Worm (Caenorhabditis elegans): ENCODE results near the gene M163.1.
A peak's percentile ranks its signal among the peaks of the same experiment; 100 is the strongest.

Gene M163.1

ce11 chrX:14480248-14480647 lies 23.4 kb downstream of the M163.1 start, which contains the start of gene gfi-3 (continued):
- TF ChIP-seq F39B2.1 (GFP tag; IDR thresholded peaks at IDR 0.05) (no peak), ceh-100 (GFP tag; IDR thresholded peaks at IDR 0.05) (0 out of 2 replicates have a peak, but pooled peaks have one; percentile 11), ZK185.1 (tag; optimal IDR thresholded peaks at IDR 0.05; ENCODE audit: poor library complexity, severe bottlenecking) (peak; percentile 65), snpc-3.4 (tag; optimal IDR thresholded peaks at IDR 0.05) (peak; percentile 2), nfya-1 (tag; optimal IDR thresholded peaks at IDR 0.05; ENCODE audit: borderline replicate concordance, insufficient read depth) (no peak), F23B12.7 (tag; optimal IDR thresholded peaks at IDR 0.05; ENCODE audit: insufficient read depth) (no peak), mxl-1 (tag; optimal IDR thresholded peaks at IDR 0.05) (no peak), dpl-1 (GFP tag; optimal IDR thresholded peaks at IDR 0.05) (no peak), hsf-1 (GFP tag; IDR thresholded peaks at IDR 0.05) (no peak), Y56A3A.18 (GFP tag; IDR thresholded peaks at IDR 0.05) (no peak), ceh-40 (GFP tag; IDR thresholded peaks at IDR 0.05) (no peak), cebp-1 (GFP tag; IDR thresholded peaks at IDR 0.05) (peak; percentile 19; the same call in 1 of the 2 replicates), cebp-1 (tag; optimal IDR thresholded peaks at IDR 0.05) (peak; percentile 78), somi-1 (GFP tag; optimal IDR thresholded peaks at IDR 0.05) (no peak), dox-1 (GFP tag; IDR thresholded peaks at IDR 0.05) (peak; percentile 74), tbx-9 (tag; optimal IDR thresholded peaks at IDR 0.05; ENCODE audit: borderline replicate concordance) (no peak), mcd-1 (GFP tag; IDR thresholded peaks at IDR 0.05) (peak; percentile 69), lin-26 (GFP tag; IDR thresholded peaks at IDR 0.05) (no peak), ztf-28 (GFP tag; IDR thresholded peaks at IDR 0.05) (no peak), K12H6.12 (tag; optimal IDR thresholded peaks at IDR 0.05) (peak; percentile 40), efl-1 (GFP tag; optimal IDR thresholded peaks at IDR 0.05) (peak; percentile 20), dpff-1 (tag; optimal IDR thresholded peaks at IDR 0.05) (no peak), ztf-18 (tag; optimal IDR thresholded peaks at IDR 0.05) (peak; percentile 94), athp-1 (tag; optimal IDR thresholded peaks at IDR 0.05) (no peak), hlh-26 (GFP tag; conservative IDR thresholded peaks at IDR 0.05) (no peak), lag-1 (GFP tag; IDR thresholded peaks at IDR 0.05) (no peak), atf-7 (tag; optimal IDR thresholded peaks at IDR 0.05) (no peak), madf-3 (GFP tag; IDR thresholded peaks at IDR 0.05) (0 out of 2 replicates have a peak, but pooled peaks have one; percentile 20), F10E7.11 (tag; optimal IDR thresholded peaks at IDR 0.05) (no peak), F37B4.10 (GFP tag; IDR thresholded peaks at IDR 0.05) (no peak), nhr-120 (GFP tag; IDR thresholded peaks at IDR 0.05) (no peak), attf-5 (GFP tag; optimal IDR thresholded peaks at IDR 0.05) (peak; percentile 74), snpc-1.1 (tag; optimal IDR thresholded peaks at IDR 0.05; ENCODE audit: insufficient read depth) (no peak), nfyb-1 (GFP tag; IDR thresholded peaks at IDR 0.05) (0 out of 2 replicates have a peak, but pooled peaks have one; percentile 50), chd-7 (tag; optimal IDR thresholded peaks at IDR 0.05) (no peak), nhr-90 (tag; optimal IDR thresholded peaks at IDR 0.05) (no peak)

ce11 chrX:14478743-14479428 lies 24.7 kb downstream of the M163.1 start, which contains the start of gene M163.11:
TSS of gene M163.11 (plus strand) at chrX:14479378.
- TF ChIP-seq xnd-1 (tag; optimal IDR thresholded peaks at IDR 0.05) (no peak), unc-130 (GFP tag; optimal IDR thresholded peaks at IDR 0.05) (no peak), ceh-27 (GFP tag; optimal IDR thresholded peaks at IDR 0.05) (no peak), rec-8 (tag; optimal IDR thresholded peaks at IDR 0.05) (peak; percentile 55 to 57), Y56A3A.18 (GFP tag; IDR thresholded peaks at IDR 0.05) (peak; percentile 65), hmg-1.2 (GFP tag; IDR thresholded peaks at IDR 0.05) (peak; percentile 69), Y53G8AR.9 (GFP tag; conservative IDR thresholded peaks at IDR 0.05) (no peak), bed-1 (GFP tag; IDR thresholded peaks at IDR 0.05) (no peak), F39B2.1 (GFP tag; IDR thresholded peaks at IDR 0.05) (no peak), B0336.3 (GFP tag; IDR thresholded peaks at IDR 0.05) (no peak), nhr-27 (tag; optimal IDR thresholded peaks at IDR 0.05) (peak; percentile 44), ceh-58 (GFP tag; IDR thresholded peaks at IDR 0.05) (no peak), B0019.2 (GFP tag; conservative IDR thresholded peaks at IDR 0.05) (no peak), ets-4 (GFP tag; optimal IDR thresholded peaks at IDR 0.05) (no peak), F57C9.4 (tag; optimal IDR thresholded peaks at IDR 0.05) (no peak)

Measured in whole organism, young adult.